Fruit fly (Drosophila melanogaster): ENCODE results near the gene CG42594.

The CG42594 gene

DNA sequence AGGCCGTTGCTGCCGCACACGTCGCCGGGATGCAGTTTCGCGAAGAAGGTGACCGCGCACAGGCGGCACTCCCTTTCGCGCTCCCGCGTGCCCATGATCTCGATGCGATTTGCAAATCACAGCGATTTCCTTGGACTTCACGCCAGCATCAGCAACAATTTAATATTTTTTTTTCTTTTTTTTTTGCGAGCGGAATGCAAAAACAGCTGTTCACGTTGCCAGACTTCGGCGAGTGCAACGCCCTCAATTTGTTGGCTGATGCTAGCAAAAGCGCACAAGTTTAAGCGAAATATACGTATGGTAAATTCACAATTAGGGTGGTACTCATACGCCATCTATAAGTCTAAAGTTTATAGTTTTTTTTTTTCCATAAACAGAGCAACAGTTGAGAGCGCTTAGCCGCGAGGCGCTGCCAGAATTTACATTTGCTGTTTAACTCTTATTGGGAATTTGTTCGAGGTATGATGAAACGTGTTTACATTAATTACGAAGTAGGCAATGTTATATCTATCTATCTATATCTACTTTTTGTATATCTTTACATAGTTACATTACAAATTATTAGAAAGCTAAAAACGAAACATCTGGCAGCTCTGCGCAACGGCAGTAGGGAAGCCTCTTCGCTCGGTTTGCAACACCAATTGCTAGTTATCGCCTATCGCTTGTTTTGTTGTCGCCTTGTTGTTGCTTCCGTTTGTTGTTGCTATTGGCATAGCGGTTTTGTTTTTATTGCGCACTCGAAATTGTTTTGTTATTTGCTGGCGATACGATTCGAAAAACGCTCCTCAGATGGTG is 77.8 kb downstream of the CG42594 start, which contains the start of the genes CG4041 and Hgsnat (continued):
- no peak for TF ChIP-seq Fer1 (GFP tag; optimal IDR thresholded peaks at IDR 0.05)
- TF ChIP-seq Eip74EF (GFP tag; optimal IDR thresholded peaks at IDR 0.05) = no peak
- no peak for TF ChIP-seq ssp (GFP tag; IDR thresholded peaks at IDR 0.05)
- no peak for TF ChIP-seq CG32532 (GFP tag; IDR thresholded peaks at IDR 0.05)
- peak; percentile 27; the same call in 2 of the 3 replicates for TF ChIP-seq row (GFP tag; IDR thresholded peaks at IDR 0.05)
- TF ChIP-seq CG2116 (GFP tag; optimal IDR thresholded peaks at IDR 0.05) = peak; percentile 45
- TF ChIP-seq nom (GFP tag; optimal IDR thresholded peaks at IDR 0.05) = peak; percentile 4
- TF ChIP-seq CG6254 (GFP tag; optimal IDR thresholded peaks at IDR 0.05) = no peak
- TF ChIP-seq CG4820 (GFP tag; optimal IDR thresholded peaks at IDR 0.05) = peak; percentile 3
- no peak for TF ChIP-seq TFAM (GFP tag; optimal IDR thresholded peaks at IDR 0.05)
- TF ChIP-seq BEAF-32 (GFP tag; optimal IDR thresholded peaks at IDR 0.05) = peak; percentile 50
- no peak for TF ChIP-seq GATAe (GFP tag; conservative IDR thresholded peaks at IDR 0.05)
- TF ChIP-seq so (GFP tag; IDR thresholded peaks at IDR 0.05) = no peak
- no peak for TF ChIP-seq CG11456 (GFP tag; IDR thresholded peaks at IDR 0.05)
- peak; percentile 3 for TF ChIP-seq pho (GFP tag; optimal IDR thresholded peaks at IDR 0.05)
- no peak for TF ChIP-seq eve (GFP tag; optimal IDR thresholded peaks at IDR 0.05)
- no peak for TF ChIP-seq CG8944 (GFP tag; optimal IDR thresholded peaks at IDR 0.05)
- no peak for TF ChIP-seq HLH3B (GFP tag; IDR thresholded peaks at IDR 0.05)
- peak; percentile 13 for TF ChIP-seq Bdp1 (GFP tag; optimal IDR thresholded peaks at IDR 0.05)
- no peak for TF ChIP-seq az2 (GFP tag; optimal IDR thresholded peaks at IDR 0.05)
- no peak for TF ChIP-seq Camta (GFP tag; optimal IDR thresholded peaks at IDR 0.05)
- no peak for TF ChIP-seq CG4404 (GFP tag; IDR thresholded peaks at IDR 0.05)
- no peak for TF ChIP-seq Dll (GFP tag; IDR thresholded peaks at IDR 0.05; ENCODE audit: partially characterized antibody)
- TF ChIP-seq CoRest (tag; optimal IDR thresholded peaks at IDR 0.05) = peak; percentile 35
- no peak for TF ChIP-seq B-H1 (GFP tag; IDR thresholded peaks at IDR 0.05)
- TF ChIP-seq luna (GFP tag; optimal IDR thresholded peaks at IDR 0.05) = no peak
- TF ChIP-seq jigr1 (GFP tag; IDR thresholded peaks at IDR 0.05) = no peak
- TF ChIP-seq Fer2 (tag; optimal IDR thresholded peaks at IDR 0.05) = no peak
- no peak for TF ChIP-seq CG10274 (GFP tag; optimal IDR thresholded peaks at IDR 0.05)
- TF ChIP-seq CG42726 (GFP tag; IDR thresholded peaks at IDR 0.05; ENCODE audit: partially characterized antibody) = no peak
- TF ChIP-seq aop (GFP tag; IDR thresholded peaks at IDR 0.05) = no peak
- peak; percentile 74 for TF ChIP-seq sens (GFP tag)
- peak; percentile 14 for TF ChIP-seq Dip3 (GFP tag; optimal IDR thresholded peaks at IDR 0.05)
- no peak for TF ChIP-seq H15 (GFP tag; IDR thresholded peaks at IDR 0.05)
- TF ChIP-seq run (tag; optimal IDR thresholded peaks at IDR 0.05) = no peak
- peak; percentile 46 for TF ChIP-seq CG13775 (GFP tag; optimal IDR thresholded peaks at IDR 0.05)
- TF ChIP-seq fd96Cb (tag; optimal IDR thresholded peaks at IDR 0.05) = no peak
- no peak for TF ChIP-seq BtbVII (GFP tag; optimal IDR thresholded peaks at IDR 0.05)
- TF ChIP-seq fd64A (GFP tag; optimal IDR thresholded peaks at IDR 0.05) = no peak
- peak; percentile 11 for TF ChIP-seq zfh2 (GFP tag; optimal IDR thresholded peaks at IDR 0.05)
- TF ChIP-seq CG32772 (GFP tag; IDR thresholded peaks at IDR 0.05) = peak; percentile 90
- peak; percentile 43 for TF ChIP-seq lilli (GFP tag; optimal IDR thresholded peaks at IDR 0.05)
- TF ChIP-seq CG8089 (GFP tag; optimal IDR thresholded peaks at IDR 0.05) = no peak
- no peak for TF ChIP-seq CG6175 (GFP tag; IDR thresholded peaks at IDR 0.05)
- peak; percentile 74 for TF ChIP-seq sqz (GFP tag; optimal IDR thresholded peaks at IDR 0.05)
- no peak for TF ChIP-seq Lim3 (GFP tag; IDR thresholded peaks at IDR 0.05)
- no peak for TF ChIP-seq CG3726 (GFP tag; IDR thresholded peaks at IDR 0.05)
- TF ChIP-seq CG15073 (GFP tag; optimal IDR thresholded peaks at IDR 0.05) = no peak
- no peak for TF ChIP-seq mirr (GFP tag; optimal IDR thresholded peaks at IDR 0.05)
- TF ChIP-seq CG18764 (GFP tag; optimal IDR thresholded peaks at IDR 0.05) = no peak
- no peak for TF ChIP-seq CG2889 (GFP tag; IDR thresholded peaks at IDR 0.05)

Data from whole organism, embryonic.